Worm (Caenorhabditis elegans): ENCODE data around the gene R13H4.2.

Gene R13H4.2

ce11 chrV:11868142-11868541, 32.0 kb downstream of the R13H4.2 start, which contains the start of gene R13H4.7:
Gene R13H4.7 (minus strand): TSS chrV:11868242.
- no peak for TF ChIP-seq nhr-80 (tag; optimal IDR thresholded peaks at IDR 0.05)
- no peak for TF ChIP-seq B0019.2 (GFP tag; conservative IDR thresholded peaks at IDR 0.05)
- no peak for TF ChIP-seq hlh-12 (tag; optimal IDR thresholded peaks at IDR 0.05)
- TF ChIP-seq F49E8.2 (tag; optimal IDR thresholded peaks at IDR 0.05; ENCODE audit: insufficient read depth) = no peak
- no peak for TF ChIP-seq mcd-1 (GFP tag; IDR thresholded peaks at IDR 0.05)
- TF ChIP-seq ztf-18 (tag; optimal IDR thresholded peaks at IDR 0.05) = no peak
- no peak for TF ChIP-seq mes-4 (tag; optimal IDR thresholded peaks at IDR 0.05)

- TF ChIP-seq nhr-90 (tag; optimal IDR thresholded peaks at IDR 0.05) (no peak), hlh-26 (GFP tag; conservative IDR thresholded peaks at IDR 0.05) (no peak), zim-3 (tag; optimal IDR thresholded peaks at IDR 0.05) (no peak), attf-3 (GFP tag; conservative IDR thresholded peaks at IDR 0.05) (no peak)
Measured at ce11 chrV:11875060-11875459, 38.9 kb downstream of the R13H4.2 start, which contains the start of gene sulp-4. Gene sulp-4 (plus strand): TSS chrV:11875360.

DNA sequence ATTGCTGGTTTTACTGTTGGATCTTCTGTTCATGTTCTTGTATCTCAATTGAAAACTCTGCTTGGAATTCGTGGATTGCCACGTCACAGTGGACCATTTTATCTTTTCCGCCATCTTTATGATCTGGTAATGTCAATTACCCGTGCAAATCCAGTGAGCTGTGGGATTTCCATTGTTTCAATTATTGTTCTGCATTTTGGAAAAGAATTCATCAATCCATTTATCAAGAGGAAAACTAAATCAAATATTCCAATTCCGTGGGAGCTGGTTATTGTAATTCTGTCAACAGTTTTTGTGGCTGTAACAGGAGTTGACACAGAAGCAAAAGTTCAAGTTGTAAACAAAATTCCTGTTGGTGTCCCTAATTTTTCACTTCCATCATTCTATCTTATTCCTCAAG, 40.5 kb downstream of the R13H4.2 start:
- TF ChIP-seq snpc-1.3 (tag; optimal IDR thresholded peaks at IDR 0.05; ENCODE audit: insufficient read depth) = no peak
- no peak for TF ChIP-seq lag-1 (GFP tag; IDR thresholded peaks at IDR 0.05)
- TF ChIP-seq bed-2 (GFP tag; IDR thresholded peaks at IDR 0.05) = no peak
- no peak for TF ChIP-seq lir-1 (GFP tag; conservative IDR thresholded peaks at IDR 0.05)
- TF ChIP-seq ZK185.1 (tag; optimal IDR thresholded peaks at IDR 0.05; ENCODE audit: poor library complexity, severe bottlenecking) = no peak
- TF ChIP-seq ets-4 (GFP tag; optimal IDR thresholded peaks at IDR 0.05) = no peak
- no peak for TF ChIP-seq F23B12.7 (tag; optimal IDR thresholded peaks at IDR 0.05; ENCODE audit: insufficient read depth)
- no peak for TF ChIP-seq ztf-28 (GFP tag; IDR thresholded peaks at IDR 0.05)
- TF ChIP-seq F37B4.10 (GFP tag; IDR thresholded peaks at IDR 0.05) = no peak
- TF ChIP-seq ceh-27 (GFP tag; optimal IDR thresholded peaks at IDR 0.05) = no peak
- TF ChIP-seq ztf-6 (GFP tag; IDR thresholded peaks at IDR 0.05) = no peak
- TF ChIP-seq dpff-1 (tag; optimal IDR thresholded peaks at IDR 0.05) = no peak
- TF ChIP-seq nhr-27 (tag; optimal IDR thresholded peaks at IDR 0.05) = no peak

DNA sequence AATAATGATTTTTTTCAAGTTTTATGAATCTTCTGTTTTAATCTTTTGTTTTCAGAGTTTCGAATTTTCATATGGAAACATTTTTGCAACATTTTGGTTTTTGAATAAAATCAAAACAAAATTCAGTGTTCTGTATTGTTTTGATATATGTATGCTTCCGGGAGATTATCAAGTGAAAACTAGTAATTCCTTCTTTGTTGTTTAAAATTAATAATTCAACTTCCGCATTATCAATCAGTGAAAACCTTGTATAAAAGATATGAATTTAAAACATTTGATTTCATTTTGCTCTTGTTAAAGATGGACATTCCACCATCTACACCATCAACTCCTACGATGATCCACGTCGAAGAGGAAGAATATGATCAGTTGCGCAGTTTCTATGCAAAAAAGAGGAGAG, 43.5 kb downstream of the R13H4.2 start, which contains the start of gene sulp-5:
Gene sulp-5 (plus strand): TSS at position 301 of the 400 bp plus-strand sequence.
- no peak for TF ChIP-seq ceh-91 (GFP tag; IDR thresholded peaks at IDR 0.05)
- no peak for TF ChIP-seq F49E8.2 (tag; optimal IDR thresholded peaks at IDR 0.05; ENCODE audit: insufficient read depth)
- TF ChIP-seq lsy-27 (tag; optimal IDR thresholded peaks at IDR 0.05; ENCODE audit: borderline replicate concordance, insufficient read depth) = no peak
- no peak for TF ChIP-seq ztf-6 (GFP tag; IDR thresholded peaks at IDR 0.05)
- no peak for TF ChIP-seq egl-44 (GFP tag; IDR thresholded peaks at IDR 0.05)
- TF ChIP-seq egrh-3 (GFP tag; IDR thresholded peaks at IDR 0.05) = no peak
- TF ChIP-seq F37B4.10 (GFP tag; IDR thresholded peaks at IDR 0.05) = no peak
- no peak for TF ChIP-seq athp-1 (tag; optimal IDR thresholded peaks at IDR 0.05)
- no peak for TF ChIP-seq ceh-100 (GFP tag; IDR thresholded peaks at IDR 0.05)
- no peak for TF ChIP-seq F10E7.11 (tag; optimal IDR thresholded peaks at IDR 0.05)
- no peak for TF ChIP-seq attf-6 (GFP tag; IDR thresholded peaks at IDR 0.05)
- TF ChIP-seq hrde-1 (tag; optimal IDR thresholded peaks at IDR 0.05; ENCODE audit: borderline replicate concordance) = no peak
- TF ChIP-seq madf-3 (GFP tag; IDR thresholded peaks at IDR 0.05) = no peak
